Worm (Caenorhabditis elegans): ENCODE results near the gene fbxa-85.

- TF ChIP-seq F49E8.2 (tag; optimal IDR thresholded peaks at IDR 0.05; ENCODE audit: borderline replicate concordance), result no peak
- no peak for TF ChIP-seq jun-1 (tag; optimal IDR thresholded peaks at IDR 0.05)
- no peak for TF ChIP-seq snpc-4 (tag; optimal IDR thresholded peaks at IDR 0.05)
- no peak for TF ChIP-seq mep-1 (tag; optimal IDR thresholded peaks at IDR 0.05)
- no peak for TF ChIP-seq fkh-10 (GFP tag; optimal IDR thresholded peaks at IDR 0.05)
- TF ChIP-seq dpl-1 (GFP tag; optimal IDR thresholded peaks at IDR 0.05), result peak; percentile 8
- TF ChIP-seq unc-62 (GFP tag; optimal IDR thresholded peaks at IDR 0.05 in 1 of 2), result no peak
- no peak for TF ChIP-seq unc-62 (tag; optimal IDR thresholded peaks at IDR 0.05)
- TF ChIP-seq lin-38 (GFP tag; IDR thresholded peaks at IDR 0.05), result no peak
- TF ChIP-seq lim-7 (GFP tag; IDR thresholded peaks at IDR 0.05), result no peak
- no peak for TF ChIP-seq lin-15B (tag; optimal IDR thresholded peaks at IDR 0.05)
- TF ChIP-seq mdl-1 (tag; optimal IDR thresholded peaks at IDR 0.05), result no peak
- no peak for TF ChIP-seq unc-39 (tag; optimal IDR thresholded peaks at IDR 0.05)
- TF ChIP-seq nhr-25 (tag; optimal IDR thresholded peaks at IDR 0.05; ENCODE audit: borderline replicate concordance, insufficient read depth), result no peak
- no peak for TF ChIP-seq ztf-11 (tag; optimal IDR thresholded peaks at IDR 0.05)
Measured at ce11 chrV:17307926-17308325, 49.0 kb downstream of the fbxa-85 start.
